Worm (Caenorhabditis elegans) whole organism, young adult: ENCODE measurements around the gene T28H11.8.
A peak's percentile ranks its signal among the peaks of the same experiment; 100 is the strongest.

Experiments
- B0019.2 ChIP-seq: fragments of 200-800 bp; sonication (Bioruptor generic); conservative IDR thresholded peaks from 2 replicates; pipeline ENCODE4 v1.3.6; 2022; ENCODE audit warnings: missing genetic modification reagents, missing genetic modification characterization, missing compliant biosample characterization
- B0035.1 ChIP-seq: sonication (generic microtip); optimal IDR thresholded peaks from 2 replicates; lab custom pipeline; 2016; ENCODE audit warnings: missing genetic modification characterization, mild to moderate bottlenecking, missing compliant biosample characterization, missing genotype, missing genetic modification reagents
- B0261.1 ChIP-seq: sonication (generic microtip); optimal IDR thresholded peaks from 2 replicates; lab custom pipeline; 2016; ENCODE audit warnings: mild to moderate bottlenecking, missing genetic modification characterization, moderate library complexity, missing compliant biosample characterization
- C06A6.2 ChIP-seq: fragments of 200-800 bp; sonication (Bioruptor generic); conservative IDR thresholded peaks from 2 replicates; pipeline ENCODE4 v1.3.6; 2022; ENCODE audit warnings: missing genetic modification characterization, missing compliant biosample characterization
- C17E4.6 ChIP-seq: fragments of 200-800 bp; sonication (Bioruptor generic); IDR thresholded peaks from 2 replicates; pipeline ENCODE4 v1.3.6; 2022; ENCODE audit warnings: missing genetic modification reagents, missing genetic modification characterization, missing compliant biosample characterization
- F10E7.11 ChIP-seq: sonication (generic microtip); optimal IDR thresholded peaks from 2 replicates; lab custom pipeline; 2017; ENCODE audit warnings: mild to moderate bottlenecking, missing genetic modification characterization, moderate library complexity, missing compliant biosample characterization
- F22D6.2 ChIP-seq: sonication (generic microtip); optimal IDR thresholded peaks from 2 replicates; lab custom pipeline; 2016; ENCODE audit warnings: mild to moderate bottlenecking, missing genetic modification characterization, missing compliant biosample characterization
- F23B12.7 ChIP-seq: sonication (generic microtip); optimal IDR thresholded peaks from 2 replicates; lab custom pipeline; 2017; ENCODE audit warnings: missing genetic modification characterization, mild to moderate bottlenecking, missing compliant biosample characterization, antibody characterized with exemption, moderate library complexity; ENCODE audit not compliant: insufficient read depth
- F57A8.1 ChIP-seq: fragments of 200-800 bp; sonication (Bioruptor generic); optimal IDR thresholded peaks from 2 replicates; lab custom pipeline; 2018; ENCODE audit warnings: mild to moderate bottlenecking, missing genetic modification characterization, moderate library complexity, missing compliant biosample characterization
- K12H6.12 ChIP-seq: fragments of 200-800 bp; sonication (Bioruptor generic); optimal IDR thresholded peaks from 2 replicates; lab custom pipeline; 2018; ENCODE audit warnings: mild to moderate bottlenecking, missing genetic modification characterization, missing compliant biosample characterization
- T07F8.4 ChIP-seq: sonication (generic microtip); optimal IDR thresholded peaks from 2 replicates; lab custom pipeline; 2016; ENCODE audit warnings: mild to moderate bottlenecking, missing genetic modification characterization, moderate library complexity, missing compliant biosample characterization
- T26A5.8 ChIP-seq: sonication (generic microtip); optimal IDR thresholded peaks from 2 replicates; lab custom pipeline; 2016; ENCODE audit warnings: missing genetic modification characterization, missing compliant biosample characterization
- Y67H2A.10 ChIP-seq: fragments of 200-800 bp; sonication (Bioruptor generic); conservative IDR thresholded peaks from 2 replicates; pipeline ENCODE4 v1.3.6; 2022; ENCODE audit warnings: missing genetic modification reagents, missing genetic modification characterization, missing compliant biosample characterization
- ZK185.1 ChIP-seq: sonication (generic microtip); optimal IDR thresholded peaks from 2 replicates; lab custom pipeline; 2016; ENCODE audit warnings: mild to moderate bottlenecking, missing genetic modification characterization, missing compliant biosample characterization; ENCODE audit not compliant: poor library complexity, severe bottlenecking
- ceh-40 ChIP-seq: fragments of 200-800 bp; sonication (Bioruptor generic); IDR thresholded peaks from 2 replicates; pipeline ENCODE4 v1.3.6; 2022; ENCODE audit warnings: missing genetic modification characterization, missing compliant biosample characterization
- ceh-79 ChIP-seq: sonication (generic microtip); optimal IDR thresholded peaks from 2 replicates; lab custom pipeline; 2017; ENCODE audit warnings: mild to moderate bottlenecking, missing genetic modification characterization, missing compliant biosample characterization
- ceh-91 ChIP-seq: fragments of 200-800 bp; sonication (Bioruptor generic); IDR thresholded peaks from 2 replicates; pipeline ENCODE4 v1.3.6; 2022; ENCODE audit warnings: missing genetic modification reagents, missing genetic modification characterization, missing compliant biosample characterization
- dpff-1 ChIP-seq: sonication (generic microtip); optimal IDR thresholded peaks from 2 replicates; lab custom pipeline; 2017; ENCODE audit warnings: mild to moderate bottlenecking, missing genetic modification characterization, missing compliant biosample characterization
- efl-1 ChIP-seq: fragments of 150-350 bp; optimal IDR thresholded peaks from 2 replicates; lab custom pipeline; 2014; ENCODE audit warnings: missing biosample characterization, missing genetic modification reagents, missing genetic modification characterization
- egl-44 ChIP-seq: fragments of 200-800 bp; sonication (Bioruptor generic); IDR thresholded peaks from 2 replicates; pipeline ENCODE4 v1.3.6; 2022; ENCODE audit warnings: missing genetic modification reagents, missing genetic modification characterization, missing compliant biosample characterization
- egrh-3 ChIP-seq: fragments of 200-800 bp; sonication (Bioruptor generic); IDR thresholded peaks from 2 replicates; pipeline ENCODE4 v1.3.6; 2022; ENCODE audit warnings: missing genetic modification reagents, missing genetic modification characterization, missing compliant biosample characterization
- ets-4 ChIP-seq: fragments of 200-800 bp; sonication (Bioruptor generic); optimal IDR thresholded peaks from 2 replicates; lab custom pipeline; 2018; ENCODE audit warnings: mild to moderate bottlenecking, missing genetic modification characterization, missing compliant biosample characterization
- fkh-3 ChIP-seq: sonication (generic microtip); optimal IDR thresholded peaks from 2 replicates; lab custom pipeline; 2016; ENCODE audit warnings: mild to moderate bottlenecking, missing genetic modification characterization, missing compliant biosample characterization
- gei-17 ChIP-seq: fragments of 200-800 bp; sonication (Bioruptor generic); optimal IDR thresholded peaks from 2 replicates; lab custom pipeline; 2018; ENCODE audit warnings: mild to moderate bottlenecking, missing genetic modification characterization, missing compliant biosample characterization
- hlh-12 ChIP-seq: sonication (generic microtip); optimal IDR thresholded peaks from 2 replicates; lab custom pipeline; 2016; ENCODE audit warnings: missing genetic modification characterization, missing compliant biosample characterization
- hmg-20 ChIP-seq: fragments of 200-800 bp; sonication (Bioruptor generic); IDR thresholded peaks from 2 replicates; pipeline ENCODE4 v1.3.6; 2022; ENCODE audit warnings: missing genetic modification reagents, missing genetic modification characterization, missing compliant biosample characterization
- hsf-1 ChIP-seq: fragments of 200-800 bp; sonication (Bioruptor generic); IDR thresholded peaks from 2 replicates; pipeline ENCODE4 v1.3.6; 2022; ENCODE audit warnings: missing genetic modification reagents, missing genetic modification characterization, missing compliant biosample characterization
- let-526 ChIP-seq: fragments of 200-800 bp; sonication (Bioruptor generic); IDR thresholded peaks from 2 replicates; pipeline ENCODE4 v1.3.6; 2022; ENCODE audit warnings: missing genetic modification reagents, missing genetic modification characterization, missing compliant biosample characterization
- let-607 ChIP-seq, 2 experiments: fragments of 200-800 bp in 1 of 2; sonication (Bioruptor generic) in 1 of 2; sonication (generic microtip) in 1 of 2; optimal IDR thresholded peaks; 2 replicates each; lab custom pipeline; 2016 to 2018; ENCODE audit warnings: mild to moderate bottlenecking in 2 of 2, missing compliant biosample characterization in 2 of 2, missing genetic modification characterization in 2 of 2, moderate library complexity in 2 of 2, missing genotype in 1 of 2
- lin-40 ChIP-seq: sonication (generic microtip); optimal IDR thresholded peaks from 2 replicates; lab custom pipeline; 2016; ENCODE audit warnings: missing genetic modification characterization, mild to moderate bottlenecking, missing compliant biosample characterization, missing genotype, missing genetic modification reagents
- lsy-27 ChIP-seq: sonication (generic microtip); optimal IDR thresholded peaks from 2 replicates; lab custom pipeline; 2017; ENCODE audit warnings: missing genetic modification characterization, mild to moderate bottlenecking, missing compliant biosample characterization, antibody characterized with exemption, missing genotype, borderline replicate concordance; ENCODE audit not compliant: insufficient read depth
- mxl-1 ChIP-seq: sonication (generic microtip); optimal IDR thresholded peaks from 2 replicates; lab custom pipeline; 2016; ENCODE audit warnings: missing genetic modification characterization, missing compliant biosample characterization
- nfya-2 ChIP-seq: fragments of 200-800 bp; sonication (Bioruptor generic); IDR thresholded peaks from 2 replicates; pipeline ENCODE4 v1.3.6; 2022; ENCODE audit warnings: missing genetic modification reagents, missing genetic modification characterization, missing compliant biosample characterization
- nfyb-1 ChIP-seq: fragments of 200-800 bp; sonication (Bioruptor generic); IDR thresholded peaks from 2 replicates; pipeline ENCODE4 v1.3.6; 2022; ENCODE audit warnings: missing genetic modification reagents, missing genetic modification characterization, missing compliant biosample characterization
- nhr-120 ChIP-seq: fragments of 200-800 bp; sonication (Bioruptor generic); IDR thresholded peaks from 2 replicates; pipeline ENCODE4 v1.3.6; 2022; ENCODE audit warnings: missing genetic modification characterization, missing compliant biosample characterization
- pha-4 ChIP-seq: fragments of 150-350 bp; sonication (generic microtip); optimal IDR thresholded peaks from 2 replicates; lab custom pipeline; 2014; ENCODE audit warnings: missing biosample characterization, missing genetic modification reagents, missing genetic modification characterization
- rcor-1 ChIP-seq: fragments of 200-800 bp; sonication (Bioruptor generic); IDR thresholded peaks from 2 replicates; pipeline ENCODE4 v1.3.6; 2022; ENCODE audit warnings: missing genetic modification reagents, missing genetic modification characterization, missing compliant biosample characterization
- rpc-1 ChIP-seq, 2 experiments: fragments of 150-350 bp in 1 of 2; sonication (generic microtip) in 1 of 2; optimal IDR thresholded peaks; 2 replicates each; lab custom pipeline; 2014 to 2018; ENCODE audit warnings: missing biosample characterization in 1 of 2, missing genetic modification characterization in 1 of 2, missing genetic modification reagents in 1 of 2, missing genotype in 1 of 2
- snpc-3.4 ChIP-seq: sonication (generic microtip); optimal IDR thresholded peaks from 2 replicates; lab custom pipeline; 2017; ENCODE audit warnings: missing genetic modification characterization, mild to moderate bottlenecking, missing compliant biosample characterization, antibody characterized with exemption, moderate library complexity, missing genotype, missing genetic modification reagents
- snpc-4 ChIP-seq, 5 experiments: fragments of 150-350 bp in 1 of 5; sonication (generic microtip) in 4 of 5; optimal IDR thresholded peaks; 2 replicates each; lab custom pipeline; 2014 to 2018; ENCODE audit warnings: missing genetic modification characterization in 5 of 5, missing biosample characterization in 3 of 5, antibody characterized with exemption in 2 of 5, mild to moderate bottlenecking in 2 of 5, missing compliant biosample characterization in 2 of 5, missing genotype in 2 of 5, moderate library complexity in 2 of 5, missing genetic modification reagents in 1 of 5
- somi-1 ChIP-seq: fragments of 200-800 bp; sonication (Bioruptor generic); optimal IDR thresholded peaks from 2 replicates; lab custom pipeline; 2018; ENCODE audit warnings: mild to moderate bottlenecking, missing genetic modification characterization, missing compliant biosample characterization
- tbp1 ChIP-seq: fragments of 200-800 bp; sonication (Bioruptor generic); optimal IDR thresholded peaks from 2 replicates; lab custom pipeline; 2018; ENCODE audit warnings: mild to moderate bottlenecking, missing genetic modification characterization, missing compliant biosample characterization
- unc-130 ChIP-seq: sonication (generic microtip); optimal IDR thresholded peaks from 2 replicates; lab custom pipeline; 2016; ENCODE audit warnings: missing genetic modification reagents, missing genetic modification characterization, missing compliant biosample characterization
- unc-62 ChIP-seq: fragments of 150-350 bp; optimal IDR thresholded peaks from 2 replicates; lab custom pipeline; 2014; ENCODE audit warnings: missing biosample characterization, missing genetic modification reagents, missing genetic modification characterization
- ztf-26 ChIP-seq: sonication (generic microtip); optimal IDR thresholded peaks from 2 replicates; lab custom pipeline; 2017; ENCODE audit warnings: missing genetic modification characterization, missing compliant biosample characterization
- ztf-28 ChIP-seq: fragments of 200-800 bp; sonication (Bioruptor generic); IDR thresholded peaks from 2 replicates; pipeline ENCODE4 v1.3.6; 2022; ENCODE audit warnings: missing genetic modification reagents, missing genetic modification characterization, missing compliant biosample characterization
- ztf-3 ChIP-seq: fragments of 200-800 bp; sonication (Bioruptor generic); optimal IDR thresholded peaks from 2 replicates; lab custom pipeline; 2018; ENCODE audit warnings: mild to moderate bottlenecking, missing genetic modification characterization, missing compliant biosample characterization

T28H11.8 gene

ce11 chrIV:5038744-5039143, 18.3 kb upstream of the T28H11.8 start (continued):
- peak; percentile 82 for TF ChIP-seq snpc-4 (GFP tag; optimal IDR thresholded peaks at IDR 0.05; lab: Kevin White, UChicago)
- peak; percentile 26 to 95 (median 92) for TF ChIP-seq snpc-4 (tag; optimal IDR thresholded peaks at IDR 0.05; lab: Kevin White, UChicago)
- TF ChIP-seq snpc-3.4 (tag; lab: Kevin White, UChicago): peak; percentile 12
- TF ChIP-seq ZK185.1 (tag; lab: Kevin White, UChicago): peak; percentile 47
- TF ChIP-seq dpff-1 (tag; lab: Kevin White, UChicago): no peak
- no peak for TF ChIP-seq ztf-3
- TF ChIP-seq B0019.2 (GFP tag; lab: Robert Waterston, UW): no peak
- no peak; the same call in 1 of the 2 replicates for TF ChIP-seq rcor-1 (GFP tag; lab: Robert Waterston, UW)
- TF ChIP-seq C17E4.6: no peak
- TF ChIP-seq F22D6.2 (tag; lab: Kevin White, UChicago): no peak
- no peak for TF ChIP-seq unc-62 (GFP tag; lab: Kevin White, UChicago)
- peak; percentile 99 for TF ChIP-seq tbp1 (GFP tag; lab: Kevin White, UChicago)
- TF ChIP-seq nhr-120 (GFP tag; lab: Robert Waterston, UW): 0 out of 2 replicates have a peak, but pooled peaks have one; percentile 60
- peak; percentile 80 for TF ChIP-seq mxl-1
- no peak for TF ChIP-seq C06A6.2
- TF ChIP-seq rpc-1 (optimal IDR thresholded peaks at IDR 0.05; lab: Kevin White, UChicago): peak; percentile 88
- peak; percentile 97 for TF ChIP-seq rpc-1 (tag; optimal IDR thresholded peaks at IDR 0.05; lab: Kevin White, UChicago)
- TF ChIP-seq nfyb-1 (GFP tag; lab: Robert Waterston, UW): peak; percentile 87
- TF ChIP-seq nfya-2 (GFP tag; lab: Robert Waterston, UW): no peak
- TF ChIP-seq let-526: no peak
- TF ChIP-seq efl-1: no peak
- TF ChIP-seq ztf-28: peak; percentile 78
- TF ChIP-seq B0035.1: no peak
- TF ChIP-seq F10E7.11 (tag; lab: Kevin White, UChicago): peak; percentile 44
- TF ChIP-seq hsf-1: no peak
- TF ChIP-seq ceh-40 (GFP tag; lab: Robert Waterston, UW): no peak
- TF ChIP-seq lin-40 (tag; lab: Kevin White, UChicago): no peak
- TF ChIP-seq egrh-3 (GFP tag; lab: Robert Waterston, UW): peak; percentile 46
- peak; percentile 49 for TF ChIP-seq T07F8.4 (tag; lab: Kevin White, UChicago)
- peak; percentile 82; the same call in 1 of the 2 replicates for TF ChIP-seq egl-44 (GFP tag; lab: Robert Waterston, UW)
- no peak for TF ChIP-seq fkh-3 (tag; lab: Kevin White, UChicago)
- no peak for TF ChIP-seq ceh-91
- TF ChIP-seq somi-1 (GFP tag; lab: Kevin White, UChicago): peak; percentile 8
- peak; percentile 66 for TF ChIP-seq F23B12.7 (tag; lab: Kevin White, UChicago)
- no peak for TF ChIP-seq gei-17 (GFP tag; lab: Kevin White, UChicago)
- TF ChIP-seq Y67H2A.10 (GFP tag; lab: Robert Waterston, UW): no peak; the same call in 1 of the 2 replicates
- no peak for TF ChIP-seq ets-4 (GFP tag; lab: Kevin White, UChicago)
- no peak for TF ChIP-seq pha-4 (tag; lab: Kevin White, UChicago)
- peak in 1 of 2 experiments; percentile 8 for TF ChIP-seq let-607 (tag; optimal IDR thresholded peaks at IDR 0.05; lab: Kevin White, UChicago)
- TF ChIP-seq hmg-20 (GFP tag; lab: Robert Waterston, UW): no peak
- TF ChIP-seq ztf-26 (tag; lab: Kevin White, UChicago): no peak
- TF ChIP-seq hlh-12 (tag; lab: Kevin White, UChicago): peak; percentile 40
- no peak for TF ChIP-seq ceh-79 (tag; lab: Kevin White, UChicago)
- no peak for TF ChIP-seq lsy-27 (tag; lab: Kevin White, UChicago)
- TF ChIP-seq K12H6.12 (tag; lab: Kevin White, UChicago): peak; percentile 28
- TF ChIP-seq B0261.1 (tag; lab: Kevin White, UChicago): peak; percentile 91
- no peak for TF ChIP-seq T26A5.8 (tag; lab: Kevin White, UChicago)
- peak; percentile 44 for TF ChIP-seq unc-130 (GFP tag; lab: Kevin White, UChicago)
- TF ChIP-seq F57A8.1 (GFP tag; lab: Kevin White, UChicago): peak; percentile 26
